Fruit fly (Drosophila melanogaster): ENCODE results near the gene Papss.

Papss gene

dm6 chr3L:19845047-19845906 is at the start of gene Papss:
Gene Papss (plus strand): TSS chr3L:19845293.
- TF ChIP-seq achi (GFP tag; optimal IDR thresholded peaks at IDR 0.05) (no peak), CG8119 (GFP tag; IDR thresholded peaks at IDR 0.05) (no peak), Met (GFP tag; optimal IDR thresholded peaks at IDR 0.05) (no peak), CG6163 (GFP tag; IDR thresholded peaks at IDR 0.05) (peak; percentile 29; the same call in 1 of the 3 replicates), CG10631 (GFP tag; optimal IDR thresholded peaks at IDR 0.05) (no peak), esn (GFP tag; optimal IDR thresholded peaks at IDR 0.05) (peak; percentile 66), Smox (GFP tag; optimal IDR thresholded peaks at IDR 0.05) (no peak), Sox15 (GFP tag; optimal IDR thresholded peaks at IDR 0.05) (no peak), fkh (GFP tag; optimal IDR thresholded peaks at IDR 0.05) (no peak), CG15336 (GFP tag; IDR thresholded peaks at IDR 0.05) (no peak), Ets96B (tag; optimal IDR thresholded peaks at IDR 0.05) (no peak), CG4318 (GFP tag; optimal IDR thresholded peaks at IDR 0.05) (no peak), fd85E (GFP tag; optimal IDR thresholded peaks at IDR 0.05) (no peak), CG6276 (GFP tag; optimal IDR thresholded peaks at IDR 0.05) (no peak), CG31627 (GFP tag; optimal IDR thresholded peaks at IDR 0.05) (peak; percentile 3), lz (GFP tag; optimal IDR thresholded peaks at IDR 0.05) (peak; percentile 49), CG3032 (tag; optimal IDR thresholded peaks at IDR 0.05) (no peak), CG6792 (GFP tag; optimal IDR thresholded peaks at IDR 0.05) (no peak), Eip75B (GFP tag; optimal IDR thresholded peaks at IDR 0.05) (no peak), CG9139 (GFP tag; optimal IDR thresholded peaks at IDR 0.05) (no peak), topi (GFP tag; optimal IDR thresholded peaks at IDR 0.05) (no peak), CG11902 (GFP tag; optimal IDR thresholded peaks at IDR 0.05) (no peak), Lpt (GFP tag; optimal IDR thresholded peaks at IDR 0.05) (no peak)

- no peak for TF ChIP-seq Smox (GFP tag; optimal IDR thresholded peaks at IDR 0.05)
- TF ChIP-seq CG8119 (GFP tag; IDR thresholded peaks at IDR 0.05): no peak
- no peak for TF ChIP-seq CG9139 (GFP tag; optimal IDR thresholded peaks at IDR 0.05)
- TF ChIP-seq Blimp-1 (GFP tag; optimal IDR thresholded peaks at IDR 0.05): no peak
- TF ChIP-seq Sox15 (GFP tag; optimal IDR thresholded peaks at IDR 0.05): no peak
- no peak for TF ChIP-seq Hr4 (GFP tag; optimal IDR thresholded peaks at IDR 0.05)
- TF ChIP-seq cyc (GFP tag; optimal IDR thresholded peaks at IDR 0.05): no peak
- TF ChIP-seq OdsH (GFP tag; optimal IDR thresholded peaks at IDR 0.05): no peak
- TF ChIP-seq Ets96B (tag; optimal IDR thresholded peaks at IDR 0.05): no peak
Measured at dm6 chr3L:19798978-19799377, 46.1 kb upstream of the Papss start, which contains the start of gene Ir76a. Gene Ir76a (plus strand): TSS chr3L:19799278.

- TF ChIP-seq CG16779 (tag; optimal IDR thresholded peaks at IDR 0.05) (no peak), Eip93F (GFP tag; optimal IDR thresholded peaks at IDR 0.05) (no peak), CG6792 (GFP tag; optimal IDR thresholded peaks at IDR 0.05) (no peak), CG11294 (GFP tag; IDR thresholded peaks at IDR 0.05) (no peak), Eip78C (GFP tag) (no peak), Blimp-1 (GFP tag; optimal IDR thresholded peaks at IDR 0.05) (no peak), Ets96B (tag; optimal IDR thresholded peaks at IDR 0.05) (no peak), CG8319 (GFP tag; optimal IDR thresholded peaks at IDR 0.05) (no peak), dac (GFP tag; optimal IDR thresholded peaks at IDR 0.05) (no peak), fd59A (GFP tag; optimal IDR thresholded peaks at IDR 0.05) (no peak), CG8632 (GFP tag; optimal IDR thresholded peaks at IDR 0.05) (no peak), CG7368 (GFP tag; optimal IDR thresholded peaks at IDR 0.05) (no peak), acj6 (GFP tag; optimal IDR thresholded peaks at IDR 0.05) (no peak), lz (GFP tag; optimal IDR thresholded peaks at IDR 0.05) (no peak), pdm3 (GFP tag; optimal IDR thresholded peaks at IDR 0.05) (no peak)
Measured at dm6 chr3L:19801105-19801504, 44.0 kb upstream of the Papss start, which contains the start of gene CG14102. Gene CG14102 (minus strand): TSS chr3L:19801291.

All from whole organism, prepupa.